Worm (Caenorhabditis elegans): ENCODE measurements around the gene ceh-62.
A peak's percentile ranks its signal among the peaks of the same experiment; 100 is the strongest.

Gene ceh-62

DNA sequence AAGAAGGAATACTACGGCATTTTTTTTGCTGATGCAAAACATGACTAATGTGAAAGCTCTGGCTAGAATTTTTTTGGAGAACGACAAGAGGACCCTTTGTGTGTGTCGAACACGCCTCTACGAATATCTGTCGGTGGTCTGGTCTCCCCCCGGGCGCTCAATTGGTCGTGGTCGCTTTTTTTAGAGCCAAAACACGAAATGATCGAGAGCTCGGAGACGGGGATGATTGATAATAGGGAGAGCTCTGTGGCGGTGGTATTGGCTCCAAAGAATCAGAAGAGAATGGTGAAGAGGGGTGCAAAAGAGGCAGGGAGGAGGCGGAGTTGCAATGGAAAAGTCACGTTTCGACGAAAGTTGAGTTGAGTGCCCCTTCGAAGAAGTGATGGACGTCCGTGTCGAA lies 24.0 kb downstream of the ceh-62 start:
- no peak for TF ChIP-seq ztf-11 (tag; optimal IDR thresholded peaks at IDR 0.05)
- TF ChIP-seq ceh-83 (GFP tag; optimal IDR thresholded peaks at IDR 0.05), result no peak
- TF ChIP-seq nhr-12 (tag; optimal IDR thresholded peaks at IDR 0.05), result no peak
- no peak for TF ChIP-seq blmp-1 (tag; optimal IDR thresholded peaks at IDR 0.05)
- no peak for TF ChIP-seq ces-1 (GFP tag; optimal IDR thresholded peaks at IDR 0.05)
- no peak for TF ChIP-seq sptf-1 (tag; optimal IDR thresholded peaks at IDR 0.05)
- TF ChIP-seq ham-2 (GFP tag; optimal IDR thresholded peaks at IDR 0.05), result no peak
- TF ChIP-seq mab-5 (tag; optimal IDR thresholded peaks at IDR 0.05), result no peak

DNA sequence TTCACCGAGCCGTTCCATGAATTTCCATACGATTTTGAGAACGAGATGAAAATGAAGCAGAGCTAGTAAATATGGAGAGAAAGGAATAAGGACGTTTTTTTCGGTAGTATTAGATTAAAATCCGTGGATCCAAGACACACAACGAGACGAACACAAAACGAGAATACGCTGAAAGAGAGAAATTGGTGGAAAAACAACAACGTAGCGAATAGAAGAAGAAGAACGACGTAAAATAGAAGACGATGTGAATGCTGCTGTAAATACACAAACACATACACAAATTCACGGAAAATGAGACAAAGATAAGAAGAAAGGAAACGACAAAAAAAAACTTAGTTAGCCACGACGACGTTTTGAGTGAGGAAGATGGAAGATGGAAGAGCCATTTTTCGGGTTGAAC lies 29.2 kb downstream of the ceh-62 start:
- TF ChIP-seq nhr-237 (tag; optimal IDR thresholded peaks at IDR 0.05) (no peak), zip-8 (tag; optimal IDR thresholded peaks at IDR 0.05) (no peak), lsy-2 (tag; optimal IDR thresholded peaks at IDR 0.05) (no peak), tbx-8 (GFP tag; optimal IDR thresholded peaks at IDR 0.05) (no peak), nhr-76 (tag; optimal IDR thresholded peaks at IDR 0.05) (no peak)

DNA sequence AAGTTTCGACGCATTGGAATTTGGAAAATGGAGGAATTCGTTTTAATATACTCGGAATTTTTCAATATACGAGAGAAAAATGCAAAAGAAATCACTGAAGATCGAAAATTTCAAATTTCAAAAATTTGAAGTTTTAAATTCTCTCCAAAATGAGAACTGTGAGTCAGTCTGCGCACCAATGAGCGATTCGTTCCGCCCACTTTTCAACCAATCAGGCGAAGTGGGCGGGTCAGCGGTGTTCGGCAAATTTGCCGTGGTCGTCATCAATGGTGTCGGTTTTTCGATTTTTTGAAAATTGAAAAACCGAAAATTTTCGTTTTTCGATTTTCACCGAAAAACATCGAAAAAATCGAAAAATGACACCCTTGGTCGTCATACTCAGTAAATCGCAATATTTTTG lies 33.0 kb downstream of the ceh-62 start:
- TF ChIP-seq nhr-28 (tag; optimal IDR thresholded peaks at IDR 0.05) (no peak), lin-13 (tag; optimal IDR thresholded peaks at IDR 0.05) (no peak), sem-2 (GFP tag; optimal IDR thresholded peaks at IDR 0.05) (no peak), mep-1 (tag; optimal IDR thresholded peaks at IDR 0.05) (no peak), lin-32 (GFP tag; optimal IDR thresholded peaks at IDR 0.05) (no peak), nhr-237 (tag; optimal IDR thresholded peaks at IDR 0.05) (no peak), elt-3 (tag; optimal IDR thresholded peaks at IDR 0.05) (no peak), hlh-1 (tag; optimal IDR thresholded peaks at IDR 0.05) (no peak), cnd-1 (tag; optimal IDR thresholded peaks at IDR 0.05) (no peak), unc-120 (tag; optimal IDR thresholded peaks at IDR 0.05; ENCODE audit: poor library complexity, severe bottlenecking) (no peak), unc-39 (tag; optimal IDR thresholded peaks at IDR 0.05) (no peak), elt-1 (tag; optimal IDR thresholded peaks at IDR 0.05; ENCODE audit: borderline replicate concordance, insufficient read depth) (no peak), lsy-2 (tag; optimal IDR thresholded peaks at IDR 0.05) (no peak), unc-62 (GFP tag; optimal IDR thresholded peaks at IDR 0.05) (no peak), tbx-8 (GFP tag; optimal IDR thresholded peaks at IDR 0.05) (no peak), nhr-2 (tag; optimal IDR thresholded peaks at IDR 0.05) (no peak), bed-3 (GFP tag; optimal IDR thresholded peaks at IDR 0.05) (no peak), drap-1 (GFP tag; optimal IDR thresholded peaks at IDR 0.05) (no peak), ces-1 (GFP tag; optimal IDR thresholded peaks at IDR 0.05) (no peak), snpc-4 (tag; optimal IDR thresholded peaks at IDR 0.05) (no peak)

DNA sequence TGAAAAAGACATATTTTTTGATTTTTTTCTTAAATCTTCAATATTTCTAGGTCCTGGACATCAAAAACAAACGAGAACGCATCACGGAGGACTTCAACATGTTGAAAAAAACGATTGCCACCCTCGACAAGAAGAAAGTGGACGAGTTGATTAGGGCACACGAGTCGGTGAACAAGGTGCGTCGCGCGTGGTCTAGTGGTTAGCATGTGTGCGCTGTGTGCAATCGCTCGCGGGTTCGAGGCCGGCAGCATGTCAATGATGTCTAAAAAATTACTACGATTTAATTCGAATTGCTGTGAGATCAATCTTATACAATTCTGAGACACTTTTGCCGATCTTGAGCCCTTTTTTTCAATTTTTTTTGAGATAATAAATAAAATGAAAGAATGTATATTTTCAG lies 34.5 kb downstream of the ceh-62 start:
- TF ChIP-seq sem-2 (GFP tag; optimal IDR thresholded peaks at IDR 0.05) (peak; percentile 94), mab-5 (tag; optimal IDR thresholded peaks at IDR 0.05) (no peak), mls-2 (tag; optimal IDR thresholded peaks at IDR 0.05) (peak; percentile 98), hlh-1 (tag; optimal IDR thresholded peaks at IDR 0.05) (peak; percentile 23), ceh-43 (GFP tag; optimal IDR thresholded peaks at IDR 0.05) (peak; percentile 92), lsy-2 (tag; optimal IDR thresholded peaks at IDR 0.05) (peak; percentile 59), zip-8 (tag; optimal IDR thresholded peaks at IDR 0.05) (no peak), nhr-28 (tag; optimal IDR thresholded peaks at IDR 0.05) (peak; percentile 63), ces-1 (GFP tag; optimal IDR thresholded peaks at IDR 0.05) (no peak), ham-2 (GFP tag; optimal IDR thresholded peaks at IDR 0.05) (peak; percentile 91), ceh-39 (tag; optimal IDR thresholded peaks at IDR 0.05) (peak; percentile 33), cnd-1 (tag; optimal IDR thresholded peaks at IDR 0.05) (peak; percentile 97), bed-3 (GFP tag; optimal IDR thresholded peaks at IDR 0.05) (peak; percentile 82), elt-1 (tag; optimal IDR thresholded peaks at IDR 0.05; ENCODE audit: borderline replicate concordance, insufficient read depth) (no peak), lin-32 (GFP tag; optimal IDR thresholded peaks at IDR 0.05) (peak; percentile 90), nhr-2 (tag; optimal IDR thresholded peaks at IDR 0.05) (no peak), unc-120 (tag; optimal IDR thresholded peaks at IDR 0.05; ENCODE audit: poor library complexity, severe bottlenecking) (peak; percentile 84), blmp-1 (tag; optimal IDR thresholded peaks at IDR 0.05) (no peak), unc-62 (GFP tag; optimal IDR thresholded peaks at IDR 0.05) (peak; percentile 12), elt-3 (tag; optimal IDR thresholded peaks at IDR 0.05) (no peak), sptf-1 (tag; optimal IDR thresholded peaks at IDR 0.05) (peak; percentile 96), M03D4.4 (tag; optimal IDR thresholded peaks at IDR 0.05) (peak; percentile 95), lin-13 (tag; optimal IDR thresholded peaks at IDR 0.05) (peak; percentile 74), ceh-83 (GFP tag; optimal IDR thresholded peaks at IDR 0.05) (peak; percentile 99), unc-39 (tag; optimal IDR thresholded peaks at IDR 0.05) (peak; percentile 43), snpc-4 (tag; optimal IDR thresholded peaks at IDR 0.05) (no peak), drap-1 (GFP tag; optimal IDR thresholded peaks at IDR 0.05) (peak; percentile 94), pha-4 (tag; optimal IDR thresholded peaks at IDR 0.05) (peak; percentile 83), nhr-12 (tag; optimal IDR thresholded peaks at IDR 0.05) (no peak), mep-1 (tag; optimal IDR thresholded peaks at IDR 0.05) (peak; percentile 23), flh-1 (GFP tag; optimal IDR thresholded peaks at IDR 0.05) (peak; percentile 83), nhr-237 (tag; optimal IDR thresholded peaks at IDR 0.05) (no peak), nhr-76 (tag; optimal IDR thresholded peaks at IDR 0.05) (no peak), tbx-8 (GFP tag; optimal IDR thresholded peaks at IDR 0.05) (peak; percentile 97), ztf-11 (tag; optimal IDR thresholded peaks at IDR 0.05) (peak; percentile 49)

Data from whole organism, mixed stage, embryonic.